Fruit fly (Drosophila melanogaster) whole organism, embryonic: ENCODE results near the gene Zw.

Experiments used
- CG10267 ChIP-seq: fragments of 200-800 bp; sonication (Bioruptor generic); optimal IDR thresholded peaks from 2 replicates; lab custom pipeline; 2018; ENCODE audit warnings: missing biosample characterization, mild to moderate bottlenecking, missing genetic modification characterization, moderate library complexity
- CG10654 ChIP-seq: fragments of 200-800 bp; sonication (Bioruptor generic); optimal IDR thresholded peaks from 2 replicates; lab custom pipeline; 2016; ENCODE audit warnings: missing biosample characterization, missing genetic modification characterization
- CG11085 ChIP-seq: fragments of 200-800 bp; sonication (Bioruptor generic); IDR thresholded peaks from 2 replicates; pipeline ENCODE4 v1.3.6; 2022; ENCODE audit warnings: missing biosample characterization, missing genetic modification characterization
- CG12155 ChIP-seq: fragments of 200-800 bp; sonication (Bioruptor generic); optimal IDR thresholded peaks from 3 replicates; lab custom pipeline; 2016; ENCODE audit warnings: missing biosample characterization, missing genetic modification characterization
- CG12391 ChIP-seq: fragments of 200-800 bp; sonication (Bioruptor generic); optimal IDR thresholded peaks from 3 replicates; lab custom pipeline; 2018; ENCODE audit warnings: missing biosample characterization, mild to moderate bottlenecking, missing genetic modification characterization, moderate library complexity
- CG13775 ChIP-seq: fragments of 200-800 bp; sonication (Bioruptor generic); optimal IDR thresholded peaks from 3 replicates; lab custom pipeline; 2017; ENCODE audit warnings: missing biosample characterization, mild to moderate bottlenecking, missing genetic modification characterization
- CG13894 ChIP-seq: fragments of 200-800 bp; sonication (Bioruptor generic); optimal IDR thresholded peaks from 3 replicates; lab custom pipeline; 2018; ENCODE audit warnings: missing biosample characterization, mild to moderate bottlenecking, missing genetic modification characterization, moderate library complexity
- CG16779 ChIP-seq: fragments of 200-800 bp; sonication (Bioruptor generic); IDR thresholded peaks from 2 replicates; pipeline ENCODE4 v1.3.6; 2022; ENCODE audit warnings: missing biosample characterization, missing genetic modification characterization
- CG16813 ChIP-seq: fragments of 200-800 bp; sonication (Bioruptor generic); IDR thresholded peaks from 3 replicates; pipeline ENCODE4 v1.3.6; 2022; ENCODE audit warnings: missing biosample characterization, missing genetic modification characterization; ENCODE audit not compliant: partially characterized antibody
- CG17328 ChIP-seq: fragments of 200-800 bp; sonication (Bioruptor generic); IDR thresholded peaks from 2 replicates; pipeline ENCODE4 v1.3.6; 2022; ENCODE audit warnings: missing biosample characterization, missing genetic modification characterization
- CG2712 ChIP-seq: fragments of 200-800 bp; optimal IDR thresholded peaks from 3 replicates; lab custom pipeline; 2019; ENCODE audit warnings: missing biosample characterization, mild to moderate bottlenecking, missing genetic modification characterization, moderate library complexity
- CG30403 ChIP-seq: fragments of 200-800 bp; sonication (Bioruptor generic); optimal IDR thresholded peaks from 3 replicates; lab custom pipeline; 2016; ENCODE audit warnings: missing biosample characterization, missing genetic modification characterization
- CG34224 ChIP-seq: fragments of 200-800 bp; sonication (Bioruptor generic); IDR thresholded peaks from 3 replicates; pipeline ENCODE4 v1.3.6; 2022; ENCODE audit warnings: missing biosample characterization, missing genetic modification characterization; ENCODE audit not compliant: partially characterized antibody
- CG42726 ChIP-seq: fragments of 200-800 bp; sonication (Bioruptor generic); IDR thresholded peaks from 2 replicates; pipeline ENCODE4 v1.3.6; 2022; ENCODE audit warnings: missing biosample characterization, missing genetic modification characterization; ENCODE audit not compliant: partially characterized antibody
- CG4282 ChIP-seq: fragments of 200-800 bp; sonication (Bioruptor generic); optimal IDR thresholded peaks from 2 replicates; lab custom pipeline; 2016; ENCODE audit warnings: missing biosample characterization, missing genetic modification characterization
- CG4617 ChIP-seq: fragments of 200-800 bp; sonication (Bioruptor generic); optimal IDR thresholded peaks from 3 replicates; lab custom pipeline; 2016; ENCODE audit warnings: missing biosample characterization, missing genetic modification characterization, borderline replicate concordance
- CG8089 ChIP-seq: fragments of 200-800 bp; sonication (Bioruptor generic); optimal IDR thresholded peaks from 3 replicates; lab custom pipeline; 2016; ENCODE audit warnings: missing biosample characterization, missing genetic modification characterization
- CG8290 ChIP-seq, 3 experiments: fragments of 200-800 bp; sonication (Bioruptor generic); optimal IDR thresholded peaks; 2 replicates each; lab custom pipeline; 2016 to 2019; ENCODE audit warnings: missing biosample characterization in 3 of 3, missing genetic modification characterization in 3 of 3, mild to moderate bottlenecking in 2 of 3, moderate library complexity in 1 of 3
- CG9215 ChIP-seq: fragments of 200-800 bp; sonication (Bioruptor generic); IDR thresholded peaks from 2 replicates; pipeline ENCODE4 v1.3.6; 2022; ENCODE audit warnings: missing biosample characterization, missing genetic modification characterization
- Dbx ChIP-seq: fragments of 200-800 bp; sonication (Bioruptor generic); IDR thresholded peaks from 3 replicates; pipeline ENCODE4 v1.3.6; 2022; ENCODE audit warnings: missing biosample characterization, missing genetic modification characterization
- Dll ChIP-seq: fragments of 200-800 bp; sonication (Bioruptor generic); IDR thresholded peaks from 4 replicates; pipeline ENCODE4 v1.3.6; 2022; ENCODE audit warnings: missing biosample characterization, missing genetic modification characterization; ENCODE audit not compliant: partially characterized antibody
- Fer1 ChIP-seq: fragments of 200-800 bp; sonication (Bioruptor generic); optimal IDR thresholded peaks from 2 replicates; lab custom pipeline; 2017; ENCODE audit warnings: missing biosample characterization, mild to moderate bottlenecking, missing genetic modification characterization
- GATAe ChIP-seq: fragments of 200-800 bp; sonication (Bioruptor generic); conservative IDR thresholded peaks from 2 replicates; pipeline ENCODE4 v1.3.6; 2022; ENCODE audit warnings: missing biosample characterization, missing genetic modification characterization
- Gug ChIP-seq: fragments of 200-800 bp; sonication (Bioruptor generic); IDR thresholded peaks from 4 replicates; pipeline ENCODE4 v1.3.6; 2022; ENCODE audit warnings: missing biosample characterization, missing genetic modification characterization
- HLH54F ChIP-seq: fragments of 200-800 bp; sonication (Bioruptor generic); optimal IDR thresholded peaks from 3 replicates; lab custom pipeline; 2016; ENCODE audit warnings: missing biosample characterization, missing genetic modification characterization
- Hmr ChIP-seq: fragments of 200-800 bp; sonication (Bioruptor generic); optimal IDR thresholded peaks from 3 replicates; lab custom pipeline; 2017; ENCODE audit warnings: mild to moderate bottlenecking, missing biosample characterization, missing genetic modification reagents, missing genetic modification characterization
- Jarid2 ChIP-seq: fragments of 200-800 bp; sonication (Bioruptor generic); optimal IDR thresholded peaks from 3 replicates; lab custom pipeline; 2017; ENCODE audit warnings: mild to moderate bottlenecking, missing biosample characterization, missing genetic modification reagents, missing genetic modification characterization
- Lhr ChIP-seq: fragments of 200-800 bp; sonication (Bioruptor generic); optimal IDR thresholded peaks from 3 replicates; lab custom pipeline; 2017; ENCODE audit warnings: mild to moderate bottlenecking, missing biosample characterization, missing genetic modification reagents, missing genetic modification characterization
- Opbp ChIP-seq: fragments of 200-800 bp; sonication (Bioruptor generic); IDR thresholded peaks from 3 replicates; pipeline ENCODE4 v1.3.6; 2022; ENCODE audit warnings: missing biosample characterization, missing genetic modification characterization; ENCODE audit not compliant: partially characterized antibody
- Rx ChIP-seq: fragments of 200-800 bp; sonication (Bioruptor generic); IDR thresholded peaks from 2 replicates; pipeline ENCODE4 v1.3.6; 2022; ENCODE audit warnings: missing biosample characterization, missing genetic modification characterization
- Sox100B ChIP-seq: fragments of 200-800 bp; sonication (Bioruptor generic); optimal IDR thresholded peaks from 3 replicates; lab custom pipeline; 2018; ENCODE audit warnings: missing biosample characterization, mild to moderate bottlenecking, missing genetic modification characterization
- Sry-δ ChIP-seq: fragments of 200-800 bp; sonication (Bioruptor generic); optimal IDR thresholded peaks from 2 replicates; lab custom pipeline; 2016; ENCODE audit warnings: missing biosample characterization, missing genetic modification characterization
- Xrp1 ChIP-seq: fragments of 200-800 bp; sonication (Bioruptor generic); IDR thresholded peaks from 2 replicates; pipeline ENCODE4 v1.3.6; 2022; ENCODE audit warnings: missing biosample characterization, missing genetic modification characterization
- al ChIP-seq: fragments of 200-800 bp; sonication (Bioruptor generic); IDR thresholded peaks from 2 replicates; pipeline ENCODE4 v1.3.6; 2022; ENCODE audit warnings: missing biosample characterization, missing genetic modification characterization
- aop ChIP-seq: fragments of 200-800 bp; sonication (Bioruptor generic); IDR thresholded peaks from 2 replicates; pipeline ENCODE4 v1.3.6; 2022; ENCODE audit warnings: missing biosample characterization, missing genetic modification characterization
- chn ChIP-seq: fragments of 200-800 bp; sonication (Bioruptor generic); optimal IDR thresholded peaks from 2 replicates; lab custom pipeline; 2016; ENCODE audit warnings: missing biosample characterization, missing genetic modification characterization
- crp ChIP-seq, 2 experiments: fragments of 200-800 bp; sonication (Bioruptor generic); optimal IDR thresholded peaks; 2 replicates in 1 of 2; 3 replicates in 1 of 2; lab custom pipeline; 2017; ENCODE audit warnings: missing biosample characterization in 2 of 2, missing genetic modification characterization in 2 of 2, mild to moderate bottlenecking in 1 of 2, moderate library complexity in 1 of 2
- eve ChIP-seq, 2 experiments: fragments of >200 bp; optimal IDR thresholded peaks; 2 replicates each; lab custom pipeline; 2017; ENCODE audit warnings: missing biosample characterization in 2 of 2, missing genetic modification characterization in 2 of 2
- fu2 ChIP-seq: fragments of 200-800 bp; sonication (Bioruptor generic); optimal IDR thresholded peaks from 2 replicates; lab custom pipeline; 2016; ENCODE audit warnings: missing biosample characterization, missing genetic modification characterization
- gem ChIP-seq: fragments of 200-800 bp; sonication (Bioruptor generic); optimal IDR thresholded peaks from 2 replicates; lab custom pipeline; 2019; ENCODE audit warnings: missing biosample characterization, mild to moderate bottlenecking, missing genetic modification characterization, moderate library complexity
- grau ChIP-seq: fragments of 200-800 bp; optimal IDR thresholded peaks from 3 replicates; lab custom pipeline; 2019; ENCODE audit warnings: missing biosample characterization, mild to moderate bottlenecking, missing genetic modification characterization, moderate library complexity
- maf-S ChIP-seq: fragments of 200-800 bp; sonication (Bioruptor generic); optimal IDR thresholded peaks from 2 replicates; lab custom pipeline; 2016; ENCODE audit warnings: missing biosample characterization, missing genetic modification characterization
- pb ChIP-seq: fragments of 200-800 bp; sonication (Bioruptor generic); optimal IDR thresholded peaks from 3 replicates; lab custom pipeline; 2016; ENCODE audit warnings: missing biosample characterization, missing genetic modification characterization
- sima ChIP-seq: fragments of 200-800 bp; sonication (Bioruptor generic); optimal IDR thresholded peaks from 2 replicates; lab custom pipeline; 2016; ENCODE audit warnings: missing biosample characterization, missing genetic modification characterization
- stc ChIP-seq: fragments of 200-800 bp; sonication (Bioruptor generic); IDR thresholded peaks from 2 replicates; pipeline ENCODE4 v1.3.6; 2022; ENCODE audit warnings: missing biosample characterization, missing genetic modification characterization
- ttk ChIP-seq: fragments of 200-800 bp; sonication (Bioruptor generic); IDR thresholded peaks from 2 replicates; pipeline ENCODE4 v2.1.2; 2022; ENCODE audit warnings: missing biosample characterization, missing genetic modification characterization
- twi ChIP-seq: fragments of 200-800 bp; optimal IDR thresholded peaks from 2 replicates; lab custom pipeline; 2019; ENCODE audit warnings: missing biosample characterization, mild to moderate bottlenecking, missing genetic modification characterization, moderate library complexity
- usp ChIP-seq: fragments of >200 bp; optimal IDR thresholded peaks from 2 replicates; lab custom pipeline; 2017; ENCODE audit warnings: missing biosample characterization, missing genetic modification characterization
- wek ChIP-seq: fragments of 200-800 bp; sonication (Bioruptor generic); optimal IDR thresholded peaks from 3 replicates; lab custom pipeline; 2018; ENCODE audit warnings: missing biosample characterization, mild to moderate bottlenecking, missing genetic modification characterization, moderate library complexity

Gene Zw

DNA sequence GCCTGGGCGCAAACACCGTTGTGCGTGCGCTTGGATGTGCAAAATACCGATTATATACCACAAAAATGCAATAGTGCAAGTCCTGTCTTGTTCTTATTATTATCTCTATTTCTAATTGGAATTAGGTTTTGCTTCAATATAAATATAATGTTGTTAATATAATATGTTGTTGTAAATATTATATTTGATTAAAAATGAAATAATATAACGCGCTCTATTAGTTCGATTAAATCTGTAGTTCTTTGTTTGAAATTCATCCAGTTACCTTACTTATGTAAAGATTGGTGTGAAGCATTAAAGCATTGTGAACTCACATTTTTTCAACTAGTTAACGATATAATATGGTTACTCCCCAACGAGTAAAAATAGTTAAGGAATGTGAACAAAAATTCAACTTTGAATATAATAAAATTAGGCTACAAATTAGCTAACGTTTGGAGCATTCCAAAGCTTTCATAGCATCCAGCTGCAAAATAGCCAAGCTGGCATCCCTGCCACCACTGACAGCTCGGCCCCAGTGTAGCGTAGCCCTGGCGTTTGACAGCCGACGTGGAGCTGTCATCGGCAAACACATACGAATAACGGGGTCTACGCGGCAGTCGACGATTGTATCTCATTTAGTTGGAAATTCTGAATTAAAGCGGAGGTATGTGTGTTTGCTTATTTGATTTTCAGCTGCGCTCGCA, 24.1 kb upstream of the Zw start, which contains the start of the genes CG12237 and Sec61gamma (continued):
- TF ChIP-seq maf-S = peak; percentile 11
- no peak for TF ChIP-seq CG17328
- TF ChIP-seq pb (GFP tag; lab: Kevin White, UChicago) = no peak
- TF ChIP-seq Xrp1 (GFP tag; lab: Robert Waterston, UW) = no peak
- TF ChIP-seq HLH54F (GFP tag; lab: Kevin White, UChicago) = no peak
- no peak for TF ChIP-seq Hmr (GFP tag; lab: Kevin White, UChicago)
- no peak for TF ChIP-seq CG11085 (GFP tag; lab: Robert Waterston, UW)
- TF ChIP-seq CG4282 (GFP tag; lab: Kevin White, UChicago) = no peak
- no peak for TF ChIP-seq fu2
- no peak for TF ChIP-seq usp (GFP tag; lab: Kevin White, UChicago)
- TF ChIP-seq CG2712 = peak; percentile 48
- TF ChIP-seq Sry-δ (GFP tag; lab: Kevin White, UChicago) = peak; percentile 45
- TF ChIP-seq Lhr (GFP tag; lab: Kevin White, UChicago) = no peak
- TF ChIP-seq CG10654 (GFP tag; lab: Kevin White, UChicago) = peak; percentile 3
- TF ChIP-seq CG4617 (GFP tag; lab: Kevin White, UChicago) = peak; percentile 32
- peak; percentile 33; the same call in 1 of the 2 replicates for TF ChIP-seq CG42726 (GFP tag; lab: Robert Waterston, UW)
- no peak for TF ChIP-seq CG16813 (GFP tag; lab: Robert Waterston, UW)
- no peak for TF ChIP-seq CG30403 (GFP tag; lab: Kevin White, UChicago)
- no peak for TF ChIP-seq twi (tag; lab: Kevin White, UChicago)
- TF ChIP-seq chn (GFP tag; lab: Kevin White, UChicago) = no peak
- TF ChIP-seq Sox100B (GFP tag; lab: Kevin White, UChicago) = no peak
- TF ChIP-seq Opbp (GFP tag; lab: Robert Waterston, UW) = no peak; the same call in 2 of the 3 replicates
- TF ChIP-seq wek (GFP tag; lab: Kevin White, UChicago) = no peak
- TF ChIP-seq CG9215 (GFP tag; lab: Robert Waterston, UW) = peak; percentile 29
- TF ChIP-seq grau = peak; percentile 28
- TF ChIP-seq CG12391 (tag; lab: Kevin White, UChicago) = peak; percentile 45
- peak; percentile 5 for TF ChIP-seq CG13775
- peak in 1 of 2 experiments; percentile 36 for TF ChIP-seq crp (GFP tag; optimal IDR thresholded peaks at IDR 0.05; lab: Kevin White, UChicago)
- TF ChIP-seq Jarid2 (GFP tag; lab: Kevin White, UChicago) = no peak
- TF ChIP-seq CG10267 = peak; percentile 41
- no peak for TF ChIP-seq CG8089 (GFP tag; lab: Kevin White, UChicago)
- TF ChIP-seq al (GFP tag; lab: Robert Waterston, UW) = no peak
- TF ChIP-seq sima (GFP tag; lab: Kevin White, UChicago) = no peak
- TF ChIP-seq aop (GFP tag; lab: Robert Waterston, UW) = no peak
- no peak for TF ChIP-seq CG16779
- no peak for TF ChIP-seq ttk (GFP tag; lab: Robert Waterston, UW)
- no peak for TF ChIP-seq eve (GFP tag; optimal IDR thresholded peaks at IDR 0.05; lab: Kevin White, UChicago)
- TF ChIP-seq Fer1 (GFP tag; lab: Kevin White, UChicago) = no peak
- TF ChIP-seq Rx (GFP tag; lab: Robert Waterston, UW) = no peak
- no peak for TF ChIP-seq gem
- TF ChIP-seq CG8290 (GFP tag; optimal IDR thresholded peaks at IDR 0.05; lab: Kevin White, UChicago) = peak; percentile 7
- TF ChIP-seq CG8290 (tag; optimal IDR thresholded peaks at IDR 0.05; lab: Kevin White, UChicago) = peak in 1 of 2 experiments; percentile 78
- peak; percentile 53; the same call in 2 of the 3 replicates for TF ChIP-seq Dbx (GFP tag; lab: Robert Waterston, UW)
- no peak for TF ChIP-seq GATAe (GFP tag; lab: Robert Waterston, UW)
- TF ChIP-seq CG13894 = peak; percentile 61
- TF ChIP-seq CG12155 (GFP tag; lab: Kevin White, UChicago) = no peak
- no peak for TF ChIP-seq Gug (GFP tag; lab: Robert Waterston, UW)
- no peak for TF ChIP-seq Dll (GFP tag; lab: Robert Waterston, UW)
- TF ChIP-seq CG34224 = no peak
- 0 out of 2 replicates have a peak, but pooled peaks have one; percentile 5 for TF ChIP-seq stc (GFP tag; lab: Robert Waterston, UW)
